Comparison of ENCODE assay signal across 6 worm cellular contexts in the genomic region with DNA sequence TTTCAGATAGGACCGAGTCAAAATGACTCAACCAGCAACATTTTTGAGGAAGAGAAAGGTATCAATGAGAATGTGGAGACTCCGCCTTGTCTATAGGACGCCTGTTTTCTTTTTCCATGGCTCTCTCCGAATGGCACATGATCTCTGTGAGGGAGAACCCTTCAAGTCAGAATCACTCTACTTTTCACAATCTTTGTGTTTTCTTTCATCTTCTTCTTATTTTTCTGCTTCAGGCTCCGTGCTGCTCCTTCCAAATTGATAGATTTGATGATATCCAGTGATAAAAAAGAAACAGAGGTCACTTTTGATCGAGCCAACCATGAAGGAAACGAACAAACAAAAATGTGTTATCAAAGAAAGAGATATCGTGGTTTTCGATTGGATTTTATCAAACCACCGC.
A peak's percentile ranks its signal among the peaks of the same experiment; 100 is the strongest.
TF ChIP-seq lines count a peak whose summit lies in the region.

A gene (minus strand): TSS at position 34 of the 400 bp plus-strand sequence.

TF ChIP-seq in whole organism, L1 larva, 84 proteins besides CTCF, POLR2A, EP300 and RAD21:
- TF ChIP-seq unc-130 (tag; optimal IDR thresholded peaks at IDR 0.05; lab: Kevin White, UChicago) (peak; percentile 6), rnt-1 (tag; optimal IDR thresholded peaks at IDR 0.05; lab: Kevin White, UChicago) (peak; percentile 41), lir-3 (tag; optimal IDR thresholded peaks at IDR 0.05; lab: Kevin White, UChicago; ENCODE audit: poor library complexity) (no peak), lsy-2 (tag; optimal IDR thresholded peaks at IDR 0.05; lab: Kevin White, UChicago) (peak in 1 of 2 experiments; percentile 42), lin-14 (GFP tag; optimal IDR thresholded peaks at IDR 0.05; lab: Kevin White, UChicago) (peak; percentile 67), nhr-19 (GFP tag; conservative IDR thresholded peaks at IDR 0.05; lab: Robert Waterston, UW) (peak; percentile 31; the same call in 1 of the 2 replicates), snu-23 (GFP tag; optimal IDR thresholded peaks at IDR 0.05; lab: Kevin White, UChicago) (peak; percentile 33), nhr-20 (tag; optimal IDR thresholded peaks at IDR 0.05; lab: Kevin White, UChicago) (peak; percentile 6), nhr-71 (tag; optimal IDR thresholded peaks at IDR 0.05; lab: Kevin White, UChicago) (peak; percentile 82), nhr-28 (tag; optimal IDR thresholded peaks at IDR 0.05; lab: Kevin White, UChicago) (no peak)

TF ChIP-seq in whole organism, L2 larva, 48 proteins besides CTCF, POLR2A, EP300 and RAD21 (continues in another document):
- TF ChIP-seq nhr-129 (tag; optimal IDR thresholded peaks at IDR 0.05; lab: Kevin White, UChicago) (peak; percentile 44), zag-1 (tag; optimal IDR thresholded peaks at IDR 0.05; lab: Kevin White, UChicago) (no peak), ztf-4 (tag; optimal IDR thresholded peaks at IDR 0.05; lab: Kevin White, UChicago) (no peak), F13H6.1 (tag; optimal IDR thresholded peaks at IDR 0.05; lab: Kevin White, UChicago) (peak; percentile 64), nhr-11 (tag; optimal IDR thresholded peaks at IDR 0.05; lab: Kevin White, UChicago) (no peak), ceh-82 (tag; optimal IDR thresholded peaks at IDR 0.05; lab: Kevin White, UChicago) (no peak), peb-1 (tag; optimal IDR thresholded peaks at IDR 0.05; lab: Kevin White, UChicago) (no peak), lin-11 (tag; optimal IDR thresholded peaks at IDR 0.05; lab: Kevin White, UChicago) (no peak), sma-3 (GFP tag; optimal IDR thresholded peaks at IDR 0.05; lab: Kevin White, UChicago) (no peak), egl-27 (tag; optimal IDR thresholded peaks at IDR 0.05; lab: Kevin White, UChicago) (no peak), nhr-25 (tag; optimal IDR thresholded peaks at IDR 0.05; lab: Kevin White, UChicago) (no peak), mdl-1 (tag; optimal IDR thresholded peaks at IDR 0.05; lab: Kevin White, UChicago) (no peak), fos-1 (tag; optimal IDR thresholded peaks at IDR 0.05; lab: Kevin White, UChicago) (no peak), ztf-1 (GFP tag; conservative IDR thresholded peaks at IDR 0.05; lab: Robert Waterston, UW) (no peak), C34F6.9 (tag; optimal IDR thresholded peaks at IDR 0.05; lab: Kevin White, UChicago) (peak; percentile 30), gmeb-1 (tag; optimal IDR thresholded peaks at IDR 0.05; lab: Kevin White, UChicago) (no peak)

TF ChIP-seq in whole organism, L3 larva, 47 proteins besides CTCF, POLR2A, EP300 and RAD21:
- TF ChIP-seq nhr-11 (tag; optimal IDR thresholded peaks at IDR 0.05; lab: Kevin White, UChicago) = peak; percentile 12
- TF ChIP-seq nfya-1 (tag; optimal IDR thresholded peaks at IDR 0.05; lab: Kevin White, UChicago; ENCODE audit: insufficient read depth) = peak; percentile 2
- TF ChIP-seq egl-27 (tag; optimal IDR thresholded peaks at IDR 0.05; lab: Kevin White, UChicago) = no peak

TF ChIP-seq in whole organism, L4 larva, 104 proteins besides CTCF, POLR2A, EP300 and RAD21:
- no peak for TF ChIP-seq dmd-6 (GFP tag; IDR thresholded peaks at IDR 0.05; lab: Robert Waterston, UW)
- peak; percentile 5 for TF ChIP-seq hlh-30 (tag; optimal IDR thresholded peaks at IDR 0.05; lab: Kevin White, UChicago; ENCODE audit: insufficient read depth)
- no peak for TF ChIP-seq T20F7.1 (GFP tag; optimal IDR thresholded peaks at IDR 0.05; lab: Kevin White, UChicago)
- TF ChIP-seq ceh-62 (tag; optimal IDR thresholded peaks at IDR 0.05; lab: Kevin White, UChicago) = no peak
- TF ChIP-seq unc-62 (GFP tag; optimal IDR thresholded peaks at IDR 0.05 in 1 of 2; lab: Kevin White, UChicago) = peak in 1 of 2 experiments; percentile 87
- no peak for TF ChIP-seq unc-62 (tag; optimal IDR thresholded peaks at IDR 0.05; lab: Kevin White, UChicago)
- TF ChIP-seq hlh-11 (tag; optimal IDR thresholded peaks at IDR 0.05; lab: Kevin White, UChicago) = peak; percentile 44
- peak in 1 of 2 experiments; percentile 77 for TF ChIP-seq daf-16 (GFP tag; optimal IDR thresholded peaks at IDR 0.05; lab: Kevin White, UChicago)
- no peak for TF ChIP-seq daf-16 (tag; optimal IDR thresholded peaks at IDR 0.05; lab: Kevin White, UChicago)

TF ChIP-seq in whole organism, late embryonic, 69 proteins besides CTCF, POLR2A, EP300 and RAD21:
- TF ChIP-seq ahr-1 (tag; optimal IDR thresholded peaks at IDR 0.05; lab: Kevin White, UChicago) (no peak), ceh-45 (GFP tag; IDR thresholded peaks at IDR 0.05; lab: Robert Waterston, UW) (no peak), nhr-232 (tag; optimal IDR thresholded peaks at IDR 0.05; lab: Kevin White, UChicago) (no peak), ceh-18 (tag; optimal IDR thresholded peaks at IDR 0.05; lab: Kevin White, UChicago) (peak; percentile 51), ceh-48 (tag; optimal IDR thresholded peaks at IDR 0.05; lab: Kevin White, UChicago) (no peak), C38D4.7 (GFP tag; optimal IDR thresholded peaks at IDR 0.05; lab: Kevin White, UChicago) (no peak)
TF ChIP-seq in whole organism, late embryonic: peak in this region for 1.

TF ChIP-seq in whole organism, mixed stage, embryonic, 35 proteins besides CTCF, POLR2A, EP300 and RAD21:
- TF ChIP-seq lin-32 (GFP tag; optimal IDR thresholded peaks at IDR 0.05; lab: Kevin White, UChicago) = no peak
- peak; percentile 15 for TF ChIP-seq hlh-1 (tag; optimal IDR thresholded peaks at IDR 0.05; lab: Kevin White, UChicago)
- TF ChIP-seq elt-3 (tag; optimal IDR thresholded peaks at IDR 0.05; lab: Kevin White, UChicago) = no peak
- TF ChIP-seq flh-1 (GFP tag; optimal IDR thresholded peaks at IDR 0.05; lab: Kevin White, UChicago) = no peak
- no peak for TF ChIP-seq ceh-83 (GFP tag; optimal IDR thresholded peaks at IDR 0.05; lab: Kevin White, UChicago)
